Worm (Caenorhabditis elegans) whole organism, L2 larva: ENCODE data around the gene acbp-5.

ENCODE experiments used
- C34F6.9 ChIP-seq: fragments of 150-350 bp; optimal IDR thresholded peaks from 2 replicates; lab custom pipeline; 2014; ENCODE audit warnings: missing biosample characterization, missing genetic modification characterization
- F13H6.1 ChIP-seq: sonication (generic microtip); optimal IDR thresholded peaks from 2 replicates; lab custom pipeline; 2016; ENCODE audit warnings: missing genetic modification characterization, missing compliant biosample characterization
- R02D3.7 ChIP-seq: fragments of 150-350 bp; optimal IDR thresholded peaks from 2 replicates; lab custom pipeline; 2014; ENCODE audit warnings: missing biosample characterization, missing genetic modification characterization
- Y55F3AM.14 ChIP-seq: fragments of 200-800 bp; sonication (Bioruptor generic); optimal IDR thresholded peaks from 2 replicates; lab custom pipeline; 2018; ENCODE audit warnings: mild to moderate bottlenecking, missing genetic modification characterization, missing compliant biosample characterization
- ZK546.5 ChIP-seq: sonication (generic microtip); optimal IDR thresholded peaks from 2 replicates; lab custom pipeline; 2017; ENCODE audit warnings: missing biosample characterization, missing genetic modification characterization
- alr-1 ChIP-seq: fragments of 150-350 bp; optimal IDR thresholded peaks from 2 replicates; lab custom pipeline; 2014; ENCODE audit warnings: missing biosample characterization, missing genetic modification characterization
- aly-2 ChIP-seq: fragments of 150-350 bp; optimal IDR thresholded peaks from 2 replicates; lab custom pipeline; 2014; ENCODE audit warnings: missing biosample characterization, missing genetic modification characterization
- blmp-1 ChIP-seq: sonication (generic microtip); optimal IDR thresholded peaks from 2 replicates; lab custom pipeline; 2017; ENCODE audit warnings: missing genetic modification characterization, mild to moderate bottlenecking, missing compliant biosample characterization, antibody characterized with exemption, moderate library complexity; ENCODE audit not compliant: insufficient read depth
- ceh-16 ChIP-seq: fragments of 150-350 bp; optimal IDR thresholded peaks from 2 replicates; lab custom pipeline; 2014; ENCODE audit warnings: missing biosample characterization, missing genetic modification characterization
- crh-2 ChIP-seq: sonication (generic microtip); optimal IDR thresholded peaks from 2 replicates; lab custom pipeline; 2017; ENCODE audit warnings: missing biosample characterization, missing genetic modification characterization
- dmd-4 ChIP-seq: sonication (generic microtip); optimal IDR thresholded peaks from 2 replicates; lab custom pipeline; 2017; ENCODE audit warnings: missing biosample characterization, missing genetic modification characterization
- fos-1 ChIP-seq: fragments of 150-350 bp; optimal IDR thresholded peaks from 2 replicates; lab custom pipeline; 2014; ENCODE audit warnings: missing biosample characterization, missing genetic modification characterization
- gmeb-1 ChIP-seq: fragments of 150-350 bp; optimal IDR thresholded peaks from 2 replicates; lab custom pipeline; 2014; ENCODE audit warnings: missing biosample characterization, missing genetic modification characterization
- lsy-2 ChIP-seq, 2 experiments: fragments of 150-350 bp in 1 of 2; sonication (generic microtip) in 1 of 2; optimal IDR thresholded peaks; 2 replicates each; lab custom pipeline; 2014 to 2017; ENCODE audit warnings: missing biosample characterization in 2 of 2, missing genetic modification characterization in 2 of 2
- mdl-1 ChIP-seq, 2 experiments: fragments of 150-350 bp in 1 of 2; sonication (generic microtip) in 1 of 2; optimal IDR thresholded peaks; 2 replicates each; lab custom pipeline; 2017; ENCODE audit warnings: missing biosample characterization in 2 of 2, missing genetic modification characterization in 2 of 2
- nhr-11 ChIP-seq: fragments of 150-350 bp; optimal IDR thresholded peaks from 2 replicates; lab custom pipeline; 2014; ENCODE audit warnings: missing biosample characterization, missing genetic modification characterization
- nhr-129 ChIP-seq: fragments of 150-350 bp; optimal IDR thresholded peaks from 2 replicates; lab custom pipeline; 2014; ENCODE audit warnings: missing biosample characterization, missing genetic modification characterization
- nhr-237 ChIP-seq: fragments of 150-350 bp; optimal IDR thresholded peaks from 2 replicates; lab custom pipeline; 2014; ENCODE audit warnings: missing biosample characterization, missing genetic modification characterization
- nhr-6 ChIP-seq: fragments of 150-350 bp; optimal IDR thresholded peaks from 2 replicates; lab custom pipeline; 2014; ENCODE audit warnings: missing biosample characterization, missing genetic modification characterization
- nhr-77 ChIP-seq: fragments of 150-350 bp; optimal IDR thresholded peaks from 2 replicates; lab custom pipeline; 2014; ENCODE audit warnings: missing biosample characterization, missing genetic modification characterization
- sma-3 ChIP-seq: sonication (generic microtip); optimal IDR thresholded peaks from 2 replicates; lab custom pipeline; 2016; ENCODE audit warnings: missing genetic modification reagents, missing genetic modification characterization, missing compliant biosample characterization
- sma-9 ChIP-seq, 2 experiments: fragments of 150-350 bp in 1 of 2; sonication (generic microtip) in 1 of 2; optimal IDR thresholded peaks; 2 replicates each; lab custom pipeline; 2014 to 2016; ENCODE audit warnings: missing genetic modification characterization in 2 of 2, mild to moderate bottlenecking in 1 of 2, missing biosample characterization in 1 of 2, missing compliant biosample characterization in 1 of 2, missing genetic modification reagents in 1 of 2, moderate library complexity in 1 of 2
- snpc-4 ChIP-seq: fragments of 150-350 bp; optimal IDR thresholded peaks from 2 replicates; lab custom pipeline; 2014; ENCODE audit warnings: missing biosample characterization, missing genetic modification characterization
- unc-55 ChIP-seq: fragments of 150-350 bp; sonication (generic microtip); optimal IDR thresholded peaks from 3 replicates; lab custom pipeline; 2014; ENCODE audit warnings: missing biosample characterization, missing genetic modification reagents, missing genetic modification characterization
- unc-62 ChIP-seq: fragments of 150-350 bp; optimal IDR thresholded peaks from 2 replicates; lab custom pipeline; 2014; ENCODE audit warnings: missing biosample characterization, missing genetic modification reagents, missing genetic modification characterization
- zag-1 ChIP-seq: fragments of 150-350 bp; optimal IDR thresholded peaks from 2 replicates; lab custom pipeline; 2014; ENCODE audit warnings: missing biosample characterization, missing genetic modification characterization

acbp-5 gene

ce11 chrIII:13614751-13615150 lies 26.7 kb downstream of the acbp-5 start:
- TF ChIP-seq ZK546.5 (tag; lab: Kevin White, UChicago) = no peak
- TF ChIP-seq ceh-16 (tag; lab: Kevin White, UChicago) = no peak
- no peak for TF ChIP-seq lsy-2 (tag; optimal IDR thresholded peaks at IDR 0.05; lab: Kevin White, UChicago)
- no peak for TF ChIP-seq sma-3 (GFP tag; lab: Kevin White, UChicago)
- TF ChIP-seq zag-1 (tag; lab: Kevin White, UChicago) = no peak
- no peak for TF ChIP-seq unc-62 (GFP tag; lab: Kevin White, UChicago)

- TF ChIP-seq nhr-6 (tag; lab: Kevin White, UChicago) (no peak), dmd-4 (tag; lab: Kevin White, UChicago) (no peak), blmp-1 (tag; lab: Kevin White, UChicago) (no peak), fos-1 (tag; lab: Kevin White, UChicago) (no peak), nhr-129 (tag; lab: Kevin White, UChicago) (no peak), aly-2 (no peak), ceh-16 (tag; lab: Kevin White, UChicago) (no peak)
Observed at ce11 chrIII:13614206-13614605, 27.3 kb downstream of the acbp-5 start.

DNA sequence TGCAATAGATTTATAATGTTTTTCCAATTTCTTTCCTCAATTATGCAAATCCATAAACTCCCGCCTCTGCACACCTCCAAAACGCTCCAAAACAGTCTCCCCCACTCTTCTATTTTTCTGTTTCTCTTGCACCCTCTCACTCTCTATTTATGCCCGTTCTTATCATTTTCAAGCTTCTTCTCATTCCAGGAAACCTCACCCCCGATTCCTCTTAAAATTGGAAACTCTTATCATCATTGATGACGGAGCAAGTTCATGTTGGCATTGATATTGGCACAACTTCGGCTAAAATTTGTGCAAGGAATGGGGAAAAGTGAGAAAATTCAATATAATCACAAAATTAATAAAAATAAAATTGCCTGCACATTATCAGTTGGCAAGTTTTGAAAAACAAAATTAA lies 33.7 kb downstream of the acbp-5 start, which contains the start of gene shpk-1:
shpk-1 (plus strand) TSS at position 188 of the 400 bp plus-strand sequence.
- TF ChIP-seq F13H6.1 (tag; lab: Kevin White, UChicago) (peak; percentile 40), crh-2 (tag; lab: Kevin White, UChicago) (peak; percentile 77), gmeb-1 (tag; lab: Kevin White, UChicago) (peak; percentile 46), fos-1 (tag; lab: Kevin White, UChicago) (peak; percentile 96), lsy-2 (tag; optimal IDR thresholded peaks at IDR 0.05; lab: Kevin White, UChicago) (no peak), sma-9 (GFP tag; optimal IDR thresholded peaks at IDR 0.05; lab: Kevin White, UChicago) (peak; percentile 40), sma-9 (tag; optimal IDR thresholded peaks at IDR 0.05; lab: Kevin White, UChicago) (no peak)

- TF ChIP-seq fos-1 (tag; lab: Kevin White, UChicago) (peak; percentile 51), nhr-237 (tag; lab: Kevin White, UChicago) (no peak)
Observed at ce11 chrIII:13606865-13607264, 34.6 kb downstream of the acbp-5 start.

- TF ChIP-seq nhr-129 (tag; lab: Kevin White, UChicago) (peak; percentile 60), fos-1 (tag; lab: Kevin White, UChicago) (peak; percentile 91), nhr-77 (tag; lab: Kevin White, UChicago) (no peak), F13H6.1 (tag; lab: Kevin White, UChicago) (peak; percentile 33), crh-2 (tag; lab: Kevin White, UChicago) (peak; percentile 87), nhr-6 (tag; lab: Kevin White, UChicago) (no peak), gmeb-1 (tag; lab: Kevin White, UChicago) (peak; percentile 41), sma-9 (GFP tag; optimal IDR thresholded peaks at IDR 0.05; lab: Kevin White, UChicago) (peak; percentile 71), sma-9 (tag; optimal IDR thresholded peaks at IDR 0.05; lab: Kevin White, UChicago) (no peak)
Observed at ce11 chrIII:13606016-13606530, 35.4 kb downstream of the acbp-5 start, which contains the start of gene act-5. act-5 (minus strand) TSS chrIII:13606066.

ce11 chrIII:13604834-13605233 lies 36.7 kb downstream of the acbp-5 start:
- no peak for TF ChIP-seq fos-1 (tag; lab: Kevin White, UChicago)
- TF ChIP-seq snpc-4 (tag; lab: Kevin White, UChicago) = no peak
- peak; percentile 24 for TF ChIP-seq nhr-11 (tag; lab: Kevin White, UChicago)

- TF ChIP-seq alr-1 (tag; lab: Kevin White, UChicago) (no peak), R02D3.7 (tag; lab: Kevin White, UChicago) (no peak), C34F6.9 (no peak), Y55F3AM.14 (no peak), sma-9 (GFP tag; optimal IDR thresholded peaks at IDR 0.05; lab: Kevin White, UChicago) (no peak), sma-9 (tag; optimal IDR thresholded peaks at IDR 0.05; lab: Kevin White, UChicago) (no peak), aly-2 (no peak), unc-55 (GFP tag; lab: Kevin White, UChicago) (no peak), mdl-1 (tag; optimal IDR thresholded peaks at IDR 0.05; lab: Kevin White, UChicago) (no peak), nhr-6 (tag; lab: Kevin White, UChicago) (no peak), fos-1 (tag; lab: Kevin White, UChicago) (no peak)
- TF ChIP-seq, all 48 proteins: peak for 0
Observed at ce11 chrIII:13600254-13600653, 41.2 kb downstream of the acbp-5 start.
